Worm (Caenorhabditis elegans) whole organism, L4 larva: ENCODE data around the gene dlg-1.
A peak's percentile ranks its signal among the peaks of the same experiment; 100 is the strongest.

Experiments
- D1046.2 ChIP-seq: fragments of 200-800 bp; sonication (Bioruptor generic); IDR thresholded peaks from 2 replicates; pipeline ENCODE4 v1.3.6; 2022; ENCODE audit warnings: missing genetic modification characterization, missing compliant biosample characterization
- F26F4.8 ChIP-seq: fragments of 200-800 bp; sonication (Bioruptor generic); conservative IDR thresholded peaks from 2 replicates; pipeline ENCODE4 v1.3.6; 2022; ENCODE audit warnings: missing genetic modification characterization, missing compliant biosample characterization
- F37D6.2 ChIP-seq: sonication (generic microtip); optimal IDR thresholded peaks from 2 replicates; lab custom pipeline; 2016; ENCODE audit warnings: mild to moderate bottlenecking, missing genetic modification characterization, missing compliant biosample characterization
- F44E2.7 ChIP-seq: fragments of 200-800 bp; sonication (Bioruptor generic); IDR thresholded peaks from 2 replicates; pipeline ENCODE4 v2.1.2; 2022; ENCODE audit warnings: missing genetic modification characterization, missing compliant biosample characterization
- F49E8.2 ChIP-seq: sonication (generic microtip); optimal IDR thresholded peaks from 2 replicates; lab custom pipeline; 2016; ENCODE audit warnings: missing compliant biosample characterization, mild to moderate bottlenecking, missing genetic modification characterization, borderline replicate concordance
- Y105C5A.15 ChIP-seq: fragments of 200-800 bp; sonication (Bioruptor generic); IDR thresholded peaks from 2 replicates; pipeline ENCODE4 v1.3.6; 2022; ENCODE audit warnings: missing genetic modification characterization, missing compliant biosample characterization
- Y5F2A.4 ChIP-seq: fragments of 200-800 bp; sonication (Bioruptor generic); optimal IDR thresholded peaks from 2 replicates; lab custom pipeline; 2018; ENCODE audit warnings: mild to moderate bottlenecking, missing genetic modification characterization, missing compliant biosample characterization
- ZK337.2 ChIP-seq: fragments of 200-800 bp; sonication (Bioruptor generic); IDR thresholded peaks from 2 replicates; pipeline ENCODE4 v1.3.6; 2022; ENCODE audit warnings: missing genetic modification reagents, missing genetic modification characterization, missing compliant biosample characterization
- ZK546.5 ChIP-seq, 2 experiments: sonication (generic microtip); optimal IDR thresholded peaks; 2 replicates each; lab custom pipeline; 2017; ENCODE audit warnings: missing biosample characterization in 2 of 2, missing genetic modification characterization in 2 of 2
- aly-2 ChIP-seq: sonication (generic microtip); optimal IDR thresholded peaks from 2 replicates; lab custom pipeline; 2018; ENCODE audit warnings: missing biosample characterization, missing genetic modification characterization
- ama-1 ChIP-seq: fragments of 150-350 bp; optimal IDR thresholded peaks from 2 replicates; lab custom pipeline; 2014; ENCODE audit warnings: inconsistent platforms, mixed read lengths
- attf-4 ChIP-seq: sonication (generic microtip); optimal IDR thresholded peaks from 3 replicates; lab custom pipeline; 2017; ENCODE audit warnings: missing biosample characterization, missing genetic modification characterization
- ceh-28 ChIP-seq: fragments of 150-350 bp; optimal IDR thresholded peaks from 2 replicates; lab custom pipeline; 2014; ENCODE audit warnings: missing biosample characterization, missing genetic modification reagents, missing genetic modification characterization
- ceh-32 ChIP-seq: sonication (generic microtip); optimal IDR thresholded peaks from 2 replicates; lab custom pipeline; 2016; ENCODE audit warnings: mild to moderate bottlenecking, missing genetic modification characterization, missing compliant biosample characterization; ENCODE audit not compliant: poor library complexity
- ceh-44 ChIP-seq: fragments of 200-800 bp; sonication (Bioruptor generic); IDR thresholded peaks from 2 replicates; pipeline ENCODE4 v1.3.6; 2022; ENCODE audit warnings: missing genetic modification reagents, missing genetic modification characterization, missing compliant biosample characterization
- ctbp-1 ChIP-seq: fragments of 200-800 bp; sonication (Bioruptor generic); IDR thresholded peaks from 2 replicates; pipeline ENCODE4 v1.3.6; 2022; ENCODE audit warnings: missing genetic modification reagents, missing genetic modification characterization, missing compliant biosample characterization
- daf-8 ChIP-seq: fragments of 200-800 bp; sonication (Bioruptor generic); IDR thresholded peaks from 2 replicates; pipeline ENCODE4 v1.3.6; 2022; ENCODE audit warnings: missing genetic modification characterization, missing compliant biosample characterization
- dmd-6 ChIP-seq: fragments of 200-800 bp; sonication (Bioruptor generic); IDR thresholded peaks from 2 replicates; pipeline ENCODE4 v1.3.6; 2022; ENCODE audit warnings: missing genetic modification reagents, missing genetic modification characterization, missing compliant biosample characterization
- dpl-1 ChIP-seq: fragments of 150-350 bp; optimal IDR thresholded peaks from 2 replicates; lab custom pipeline; 2014; ENCODE audit warnings: missing biosample characterization, missing genetic modification reagents, missing genetic modification characterization
- duxl-1 ChIP-seq: sonication (generic microtip); optimal IDR thresholded peaks from 2 replicates; lab custom pipeline; 2016; ENCODE audit warnings: mild to moderate bottlenecking, missing genetic modification characterization, moderate library complexity, missing compliant biosample characterization; ENCODE audit not compliant: poor library complexity
- fkh-10 ChIP-seq: fragments of 150-350 bp; optimal IDR thresholded peaks from 2 replicates; lab custom pipeline; 2014; ENCODE audit warnings: missing biosample characterization, missing genetic modification reagents, missing genetic modification characterization
- gei-8 ChIP-seq: fragments of 200-800 bp; sonication (Bioruptor generic); optimal IDR thresholded peaks from 2 replicates; lab custom pipeline; 2018; ENCODE audit warnings: mild to moderate bottlenecking, missing genetic modification characterization, missing compliant biosample characterization
- hif-1 ChIP-seq, 2 experiments: sonication (generic microtip); optimal IDR thresholded peaks; 2 replicates each; lab custom pipeline; 2016 to 2017; ENCODE audit warnings: missing compliant biosample characterization in 2 of 2, missing genetic modification characterization in 2 of 2, missing genetic modification reagents in 2 of 2, missing genotype in 2 of 2, mild to moderate bottlenecking in 1 of 2
- hlh-11 ChIP-seq: fragments of 200-800 bp; sonication (Bioruptor generic); optimal IDR thresholded peaks from 2 replicates; lab custom pipeline; 2018; ENCODE audit warnings: mild to moderate bottlenecking, missing genetic modification characterization, missing compliant biosample characterization
- jun-1 ChIP-seq: fragments of 150-350 bp; optimal IDR thresholded peaks from 2 replicates; lab custom pipeline; 2014; ENCODE audit warnings: missing biosample characterization, missing genetic modification reagents, missing genetic modification characterization
- lim-7 ChIP-seq: fragments of 200-800 bp; sonication (Bioruptor generic); IDR thresholded peaks from 2 replicates; pipeline ENCODE4 v1.3.6; 2022; ENCODE audit warnings: missing genetic modification characterization, missing compliant biosample characterization
- lin-15B ChIP-seq: fragments of 150-350 bp; sonication (generic microtip); optimal IDR thresholded peaks from 3 replicates; lab custom pipeline; 2014; ENCODE audit warnings: missing biosample characterization, missing genetic modification characterization
- lin-29 ChIP-seq: fragments of 200-800 bp; sonication (Bioruptor generic); IDR thresholded peaks from 2 replicates; pipeline ENCODE4 v1.3.6; 2022; ENCODE audit warnings: missing genetic modification reagents, missing genetic modification characterization, missing compliant biosample characterization
- lin-38 ChIP-seq: fragments of 200-800 bp; sonication (Bioruptor generic); IDR thresholded peaks from 2 replicates; pipeline ENCODE4 v1.3.6; 2022; ENCODE audit warnings: missing genetic modification reagents, missing genetic modification characterization, missing compliant biosample characterization
- madf-5 ChIP-seq, 2 experiments: fragments of 200-800 bp; sonication (Bioruptor generic); IDR thresholded peaks; 2 replicates each; pipeline ENCODE4 v1.3.6; 2022; ENCODE audit warnings: missing compliant biosample characterization in 2 of 2, missing genetic modification characterization in 2 of 2
- mdl-1 ChIP-seq, 2 experiments: fragments of 150-350 bp in 1 of 2; sonication (generic microtip) in 1 of 2; optimal IDR thresholded peaks; 2 replicates each; lab custom pipeline; 2014 to 2017; ENCODE audit warnings: missing biosample characterization in 2 of 2, missing genetic modification characterization in 2 of 2
- mep-1 ChIP-seq: fragments of 150-350 bp; sonication (generic microtip); optimal IDR thresholded peaks from 3 replicates; lab custom pipeline; 2014; ENCODE audit warnings: missing biosample characterization, missing genetic modification characterization
- mxl-2 ChIP-seq: fragments of 200-800 bp; sonication (Bioruptor generic); conservative IDR thresholded peaks from 2 replicates; pipeline ENCODE4 v1.3.6; 2022; ENCODE audit warnings: missing genetic modification reagents, missing genetic modification characterization, missing compliant biosample characterization
- mxl-3 ChIP-seq: fragments of 200-800 bp; sonication (Bioruptor generic); optimal IDR thresholded peaks from 2 replicates; lab custom pipeline; 2018; ENCODE audit warnings: mild to moderate bottlenecking, missing genetic modification characterization, missing compliant biosample characterization
- nhr-102 ChIP-seq: sonication (generic microtip); optimal IDR thresholded peaks from 2 replicates; lab custom pipeline; 2016; ENCODE audit warnings: mild to moderate bottlenecking, missing genetic modification characterization, moderate library complexity, missing compliant biosample characterization
- nhr-237 ChIP-seq: sonication (generic microtip); optimal IDR thresholded peaks from 2 replicates; lab custom pipeline; 2017; ENCODE audit warnings: missing biosample characterization, missing genetic modification characterization
- nhr-28 ChIP-seq: fragments of 150-350 bp; optimal IDR thresholded peaks from 2 replicates; lab custom pipeline; 2014; ENCODE audit warnings: missing biosample characterization, missing genetic modification characterization
- nhr-42 ChIP-seq: fragments of 200-800 bp; sonication (Bioruptor generic); IDR thresholded peaks from 2 replicates; pipeline ENCODE4 v1.3.6; 2022; ENCODE audit warnings: missing genetic modification characterization, missing compliant biosample characterization
- nhr-48 ChIP-seq: sonication (generic microtip); optimal IDR thresholded peaks from 2 replicates; lab custom pipeline; 2016; ENCODE audit warnings: mild to moderate bottlenecking, missing genetic modification characterization, missing compliant biosample characterization
- nhr-6 ChIP-seq: fragments of 150-350 bp; optimal IDR thresholded peaks from 2 replicates; lab custom pipeline; 2014; ENCODE audit warnings: missing biosample characterization, missing genetic modification characterization
- nhr-77 ChIP-seq: fragments of 150-350 bp; optimal IDR thresholded peaks from 2 replicates; lab custom pipeline; 2014; ENCODE audit warnings: missing biosample characterization, missing genetic modification characterization
- php-3 ChIP-seq: fragments of 200-800 bp; sonication (Bioruptor generic); IDR thresholded peaks from 2 replicates; pipeline ENCODE4 v1.3.6; 2022; ENCODE audit warnings: missing genetic modification reagents, missing genetic modification characterization, missing compliant biosample characterization
- pqm-1 ChIP-seq: sonication (generic microtip); optimal IDR thresholded peaks from 2 replicates; lab custom pipeline; 2017; ENCODE audit warnings: missing biosample characterization, missing genetic modification characterization
- rbr-2 ChIP-seq: sonication (generic microtip); optimal IDR thresholded peaks from 2 replicates; lab custom pipeline; 2016; ENCODE audit warnings: missing genotype, missing genetic modification characterization, missing compliant biosample characterization
- saeg-2 ChIP-seq: fragments of 200-800 bp; sonication (Bioruptor generic); IDR thresholded peaks from 2 replicates; pipeline ENCODE4 v1.3.6; 2022; ENCODE audit warnings: missing genetic modification reagents, missing genetic modification characterization, missing compliant biosample characterization
- set-16 ChIP-seq: fragments of 200-800 bp; sonication (Bioruptor generic); IDR thresholded peaks from 2 replicates; pipeline ENCODE4 v1.3.6; 2022; ENCODE audit warnings: missing genetic modification reagents, missing genetic modification characterization, missing compliant biosample characterization
- skn-1 ChIP-seq: fragments of 150-350 bp; optimal IDR thresholded peaks from 2 replicates; lab custom pipeline; 2014; ENCODE audit warnings: missing biosample characterization, missing genetic modification characterization
- tag-97 ChIP-seq: fragments of 200-800 bp; sonication (Bioruptor generic); IDR thresholded peaks from 2 replicates; pipeline ENCODE4 v1.3.6; 2022; ENCODE audit warnings: missing genetic modification characterization, missing compliant biosample characterization
- unc-39 ChIP-seq: sonication (generic microtip); optimal IDR thresholded peaks from 2 replicates; lab custom pipeline; 2017; ENCODE audit warnings: missing biosample characterization, missing genetic modification characterization
- unc-62 ChIP-seq, 3 experiments: fragments of 150-350 bp in 1 of 3; sonication (generic microtip); optimal IDR thresholded peaks in 2 of 3; peaks in 1 of 3; 1 replicate in 1 of 3; 2 replicates in 2 of 3; lab custom pipeline; 2014 to 2017; ENCODE audit warnings: missing biosample characterization in 3 of 3, missing genetic modification characterization in 3 of 3, missing genetic modification reagents in 3 of 3, missing genotype in 1 of 3
- zag-1 ChIP-seq: fragments of 150-350 bp; optimal IDR thresholded peaks from 2 replicates; lab custom pipeline; 2014; ENCODE audit warnings: missing biosample characterization, missing genetic modification characterization
- zfp-2 ChIP-seq: sonication (generic microtip); optimal IDR thresholded peaks from 2 replicates; lab custom pipeline; 2016; ENCODE audit warnings: mild to moderate bottlenecking, missing genetic modification characterization, missing compliant biosample characterization
- ztf-11 ChIP-seq: fragments of 150-350 bp; optimal IDR thresholded peaks from 2 replicates; lab custom pipeline; 2014; ENCODE audit warnings: missing biosample characterization, missing genetic modification characterization

Gene dlg-1

DNA sequence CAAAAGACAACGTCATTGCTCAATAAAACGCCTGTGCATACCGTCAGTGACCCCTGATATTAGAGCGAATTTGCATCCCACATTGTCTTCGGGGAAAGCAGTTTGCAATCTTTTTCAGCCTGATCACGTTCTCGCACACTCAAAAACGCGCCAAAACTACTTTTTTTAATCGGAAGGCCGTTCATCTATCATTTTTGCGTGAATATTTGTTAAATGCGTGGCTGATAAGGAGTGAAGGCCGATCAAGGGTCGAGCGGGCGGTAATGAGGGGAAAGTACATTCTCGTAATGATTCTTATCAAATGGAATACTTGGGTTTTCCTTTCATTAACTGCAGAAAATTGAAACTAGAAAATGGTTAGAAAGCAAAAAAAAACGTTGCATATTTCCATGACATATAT is 44.8 kb downstream of the dlg-1 start (continued):
- TF ChIP-seq F26F4.8 (GFP tag; lab: Robert Waterston, UW) (no peak), set-16 (GFP tag; lab: Robert Waterston, UW) (no peak), ceh-28 (tag; lab: Kevin White, UChicago) (no peak), ZK546.5 (tag; optimal IDR thresholded peaks at IDR 0.05; lab: Kevin White, UChicago) (no peak), mxl-2 (GFP tag; lab: Robert Waterston, UW) (no peak), unc-39 (tag; lab: Kevin White, UChicago) (no peak), F44E2.7 (GFP tag; lab: Robert Waterston, UW) (no peak), nhr-48 (tag; lab: Kevin White, UChicago) (peak; percentile 27), nhr-42 (no peak), nhr-102 (tag; lab: Kevin White, UChicago) (no peak), aly-2 (tag; lab: Kevin White, UChicago) (no peak), jun-1 (tag; lab: Kevin White, UChicago) (no peak), dpl-1 (no peak), F49E8.2 (tag; lab: Kevin White, UChicago) (no peak), lin-29 (GFP tag; lab: Robert Waterston, UW) (no peak), ZK337.2 (GFP tag; lab: Robert Waterston, UW) (no peak), nhr-237 (tag; lab: Kevin White, UChicago) (no peak), hif-1 (tag; optimal IDR thresholded peaks at IDR 0.05; lab: Kevin White, UChicago) (peak in 1 of 2 experiments; percentile 24), zfp-2 (tag; lab: Kevin White, UChicago) (no peak), mxl-3 (peak; percentile 75), lin-38 (GFP tag; lab: Robert Waterston, UW) (no peak), php-3 (GFP tag; lab: Robert Waterston, UW) (peak; percentile 48; the same call in 1 of the 2 replicates), ztf-11 (no peak), gei-8 (no peak), skn-1 (tag; lab: Kevin White, UChicago) (no peak), lin-15B (tag; lab: Kevin White, UChicago) (no peak), nhr-77 (tag; lab: Kevin White, UChicago) (no peak), lim-7 (GFP tag; lab: Robert Waterston, UW) (no peak), mep-1 (tag; lab: Kevin White, UChicago) (no peak), rbr-2 (tag; lab: Kevin White, UChicago) (no peak), unc-62 (GFP tag; optimal IDR thresholded peaks at IDR 0.05 in 1 of 2; lab: Kevin White, UChicago) (no peak), unc-62 (tag; optimal IDR thresholded peaks at IDR 0.05; lab: Kevin White, UChicago) (no peak), daf-8 (GFP tag; lab: Robert Waterston, UW) (no peak), nhr-6 (no peak), duxl-1 (tag; lab: Kevin White, UChicago) (no peak), saeg-2 (GFP tag; lab: Robert Waterston, UW) (no peak), Y105C5A.15 (GFP tag; lab: Robert Waterston, UW) (no peak), mdl-1 (tag; optimal IDR thresholded peaks at IDR 0.05; lab: Kevin White, UChicago) (peak in 1 of 2 experiments; percentile 63), madf-5 (GFP tag; IDR thresholded peaks at IDR 0.05; lab: Robert Waterston, UW) (no peak), Y5F2A.4 (GFP tag; lab: Kevin White, UChicago) (no peak), D1046.2 (GFP tag; lab: Robert Waterston, UW) (no peak), nhr-28 (tag; lab: Kevin White, UChicago) (peak; percentile 50), fkh-10 (GFP tag; lab: Kevin White, UChicago) (no peak), ama-1 (lab: Kevin White, UChicago) (no peak), ceh-44 (GFP tag; lab: Robert Waterston, UW) (no peak), tag-97 (no peak), dmd-6 (peak; percentile 68), ceh-32 (tag; lab: Kevin White, UChicago) (no peak), hlh-11 (peak; percentile 79), F37D6.2 (tag; lab: Kevin White, UChicago) (no peak), pqm-1 (tag; lab: Kevin White, UChicago) (peak; percentile 49), attf-4 (tag; lab: Kevin White, UChicago) (no peak), ctbp-1 (no peak), zag-1 (tag; lab: Kevin White, UChicago) (no peak)
